Fruit fly (Drosophila melanogaster) whole organism, wandering third instar larva: ENCODE results near the gene CG32444.

ENCODE experiments used
- Abd-B ChIP-seq: fragments of >200 bp; optimal IDR thresholded peaks from 2 replicates; lab custom pipeline; 2017; ENCODE audit warnings: missing biosample characterization, missing genetic modification characterization
- CG32264 ChIP-seq: fragments of 200-800 bp; sonication (Bioruptor generic); optimal IDR thresholded peaks from 2 replicates; lab custom pipeline; 2016; ENCODE audit warnings: missing biosample characterization, missing genetic modification characterization
- CG9705 ChIP-seq: fragments of 200-800 bp; sonication (Bioruptor generic); optimal IDR thresholded peaks from 2 replicates; lab custom pipeline; 2018; ENCODE audit warnings: missing biosample characterization, mild to moderate bottlenecking, missing genetic modification characterization
- CrebA ChIP-seq: fragments of 200-800 bp; sonication (Bioruptor generic); optimal IDR thresholded peaks from 2 replicates; lab custom pipeline; 2016; ENCODE audit warnings: missing biosample characterization, mild to moderate bottlenecking, missing genetic modification characterization, borderline replicate concordance
- Dfd ChIP-seq: fragments of >200 bp; optimal IDR thresholded peaks from 2 replicates; lab custom pipeline; 2017; ENCODE audit warnings: missing biosample characterization, missing genetic modification characterization
- Dif ChIP-seq: fragments of 200-275, 200-300 bp; sonication (Bioruptor generic); optimal IDR thresholded peaks from 2 replicates; lab custom pipeline; 2018; ENCODE audit warnings: missing biosample characterization, missing genetic modification characterization; ENCODE audit not compliant: partially characterized antibody
- GATAd ChIP-seq: sonication (Bioruptor generic); optimal IDR thresholded peaks from 2 replicates; lab custom pipeline; 2016; ENCODE audit warnings: missing biosample characterization, missing genetic modification characterization
- HLH106 ChIP-seq: fragments of 200-800 bp; optimal IDR thresholded peaks from 3 replicates; lab custom pipeline; 2019; ENCODE audit warnings: missing biosample characterization, mild to moderate bottlenecking, missing genetic modification characterization, moderate library complexity
- Hnf4 ChIP-seq: fragments of 200-800 bp; sonication (Bioruptor generic); optimal IDR thresholded peaks from 2 replicates; lab custom pipeline; 2016; ENCODE audit warnings: missing biosample characterization, mild to moderate bottlenecking, missing genetic modification characterization
- Hr78 ChIP-seq: fragments of >200 bp; optimal IDR thresholded peaks from 2 replicates; lab custom pipeline; 2017; ENCODE audit warnings: missing biosample characterization, missing genetic modification characterization
- Hr83 ChIP-seq: fragments of 200-300 bp; sonication (Bioruptor generic); optimal IDR thresholded peaks from 2 replicates; lab custom pipeline; 2016; ENCODE audit warnings: missing biosample characterization, mild to moderate bottlenecking, missing genetic modification characterization, moderate library complexity; ENCODE audit not compliant: poor library complexity, severe bottlenecking
- Jra ChIP-seq: sonication (Bioruptor generic); optimal IDR thresholded peaks from 2 replicates; lab custom pipeline; 2016; ENCODE audit warnings: missing biosample characterization, missing genetic modification characterization
- Mio ChIP-seq: sonication (Bioruptor generic); optimal IDR thresholded peaks from 2 replicates; lab custom pipeline; 2016; ENCODE audit warnings: missing biosample characterization, missing genetic modification characterization
- Myc ChIP-seq: fragments of >200 bp; optimal IDR thresholded peaks from 2 replicates; lab custom pipeline; 2017
- N ChIP-seq: fragments of >200 bp; optimal IDR thresholded peaks from 2 replicates; lab custom pipeline; 2018; ENCODE audit warnings: missing biosample characterization, missing external identifiers, missing genetic modification characterization
- OdsH ChIP-seq: fragments of 200-800 bp; sonication (Bioruptor generic); optimal IDR thresholded peaks from 2 replicates; lab custom pipeline; 2016; ENCODE audit warnings: missing biosample characterization, mild to moderate bottlenecking, missing genetic modification characterization
- Rel ChIP-seq, 2 experiments: fragments of 200-800 bp; sonication (Bioruptor generic) in 1 of 2; optimal IDR thresholded peaks; 2 replicates in 1 of 2; 3 replicates in 1 of 2; lab custom pipeline; 2016 to 2019; ENCODE audit warnings: mild to moderate bottlenecking in 2 of 2, missing biosample characterization in 2 of 2, missing genetic modification characterization in 2 of 2, moderate library complexity in 1 of 2
- Sp1 ChIP-seq: fragments of 200-800 bp; sonication (Bioruptor generic); optimal IDR thresholded peaks from 3 replicates; lab custom pipeline; 2019; ENCODE audit warnings: missing biosample characterization, mild to moderate bottlenecking, missing genetic modification characterization, moderate library complexity
- Vsx2 ChIP-seq: fragments of 200-300, 225-300 bp; sonication (Bioruptor generic); optimal IDR thresholded peaks from 2 replicates; lab custom pipeline; 2018; ENCODE audit warnings: missing biosample characterization, missing genetic modification characterization; ENCODE audit not compliant: partially characterized antibody
- br ChIP-seq: fragments of 200-800 bp; sonication (Bioruptor generic); optimal IDR thresholded peaks from 2 replicates; lab custom pipeline; 2016; ENCODE audit warnings: missing biosample characterization, missing genetic modification characterization
- brk ChIP-seq: fragments of 200-800 bp; sonication (Bioruptor generic); optimal IDR thresholded peaks from 2 replicates; lab custom pipeline; 2016; ENCODE audit warnings: missing biosample characterization, mild to moderate bottlenecking, missing genetic modification characterization
- dl ChIP-seq, 2 experiments: fragments of 175-275, 200-275 bp in 1 of 2; fragments of 200-275 bp in 1 of 2; sonication (Bioruptor generic); optimal IDR thresholded peaks; lab custom pipeline; 2018; ENCODE audit warnings: mild to moderate bottlenecking in 2 of 2, missing biosample characterization in 2 of 2, missing genetic modification characterization in 2 of 2, moderate library complexity in 2 of 2; ENCODE audit not compliant: partially characterized antibody in 2 of 2, insufficient read depth in 1 of 2
- dmrt93B ChIP-seq: fragments of 200-800 bp; sonication (Bioruptor generic); optimal IDR thresholded peaks from 2 replicates; lab custom pipeline; 2018; ENCODE audit warnings: missing biosample characterization, mild to moderate bottlenecking, missing genetic modification characterization
- dsf ChIP-seq: sonication (Bioruptor generic); optimal IDR thresholded peaks from 2 replicates; lab custom pipeline; 2016; ENCODE audit warnings: missing biosample characterization, missing genetic modification characterization, borderline replicate concordance
- ey ChIP-seq: fragments of 200-800 bp; sonication (Bioruptor generic); optimal IDR thresholded peaks from 2 replicates; lab custom pipeline; 2016; ENCODE audit warnings: missing biosample characterization, missing genetic modification characterization
- foxo ChIP-seq, 2 experiments: fragments of 200-800 bp; sonication (Bioruptor generic); optimal IDR thresholded peaks; 2 replicates in 1 of 2; 3 replicates in 1 of 2; lab custom pipeline; 2016 to 2017; ENCODE audit warnings: missing biosample characterization in 2 of 2, missing genetic modification characterization in 2 of 2
- fru ChIP-seq: fragments of 200-800 bp; sonication (Bioruptor generic); optimal IDR thresholded peaks from 3 replicates; lab custom pipeline; 2016; ENCODE audit warnings: missing biosample characterization, mild to moderate bottlenecking, missing genetic modification characterization
- h ChIP-seq: fragments of 200-800 bp; sonication (Bioruptor generic); optimal IDR thresholded peaks from 3 replicates; lab custom pipeline; 2016; ENCODE audit warnings: missing biosample characterization, mild to moderate bottlenecking, missing genetic modification characterization
- jim ChIP-seq: fragments of 175-275, 200-325 bp; sonication (Bioruptor generic); optimal IDR thresholded peaks from 2 replicates; lab custom pipeline; 2016; ENCODE audit warnings: missing biosample characterization, mild to moderate bottlenecking, missing genetic modification characterization
- lola ChIP-seq: fragments of >200 bp; optimal IDR thresholded peaks from 2 replicates; lab custom pipeline; 2017; ENCODE audit warnings: missing biosample characterization, missing genetic modification characterization
- pan ChIP-seq: fragments of >200 bp; optimal IDR thresholded peaks from 2 replicates; lab custom pipeline; 2017
- sage ChIP-seq: fragments of 200-800 bp; sonication (Bioruptor generic); optimal IDR thresholded peaks from 2 replicates; lab custom pipeline; 2016; ENCODE audit warnings: missing biosample characterization, mild to moderate bottlenecking, missing genetic modification characterization
- tai ChIP-seq: sonication (Bioruptor generic); optimal IDR thresholded peaks from 2 replicates; lab custom pipeline; 2016; ENCODE audit warnings: missing biosample characterization, missing genetic modification characterization
- usp ChIP-seq: fragments of >200 bp; optimal IDR thresholded peaks from 2 replicates; lab custom pipeline; 2017; ENCODE audit warnings: missing biosample characterization, missing genetic modification characterization
- woc ChIP-seq: sonication (Bioruptor generic); optimal IDR thresholded peaks from 2 replicates; lab custom pipeline; 2016; ENCODE audit warnings: missing biosample characterization, mild to moderate bottlenecking, missing genetic modification characterization

Gene CG32444

DNA sequence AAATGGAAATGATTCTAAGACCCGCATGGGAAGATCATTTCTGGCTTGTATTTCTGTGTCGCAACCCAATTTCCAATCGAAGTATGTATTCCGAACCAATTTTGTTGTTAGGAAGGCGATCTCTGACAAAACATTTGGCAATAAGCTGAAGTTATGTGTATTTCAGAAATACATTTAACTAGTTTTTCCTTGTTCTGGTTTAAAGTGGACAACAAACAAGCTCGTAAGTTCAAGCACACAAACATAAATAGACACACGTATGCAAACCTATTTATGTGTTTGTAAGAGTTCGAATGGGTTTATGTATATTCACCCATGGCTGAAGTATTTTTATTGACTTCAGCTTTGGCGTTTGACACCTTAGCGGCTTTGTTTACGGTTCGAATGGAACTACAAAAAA is 9.1 kb downstream of the CG32444 start:
- TF ChIP-seq Dif (GFP tag; lab: Kevin White, UChicago) (no peak), Vsx2 (GFP tag; lab: Kevin White, UChicago) (no peak), CrebA (no peak), CG32264 (GFP tag; lab: Kevin White, UChicago) (no peak), br (GFP tag; lab: Kevin White, UChicago) (no peak), usp (GFP tag; lab: Kevin White, UChicago) (no peak), N (GFP tag; lab: Kevin White, UChicago) (no peak), Myc (lab: Kevin White, UChicago) (no peak), h (no peak), CG9705 (no peak), GATAd (GFP tag; lab: Kevin White, UChicago) (no peak), dsf (GFP tag; lab: Kevin White, UChicago) (no peak), pan (lab: Kevin White, UChicago) (no peak), Hnf4 (GFP tag; lab: Kevin White, UChicago) (no peak), OdsH (GFP tag; lab: Kevin White, UChicago) (no peak), Sp1 (no peak), Mio (GFP tag; lab: Kevin White, UChicago) (no peak)
- TF ChIP-seq, all 38 proteins: peak for 0

DNA sequence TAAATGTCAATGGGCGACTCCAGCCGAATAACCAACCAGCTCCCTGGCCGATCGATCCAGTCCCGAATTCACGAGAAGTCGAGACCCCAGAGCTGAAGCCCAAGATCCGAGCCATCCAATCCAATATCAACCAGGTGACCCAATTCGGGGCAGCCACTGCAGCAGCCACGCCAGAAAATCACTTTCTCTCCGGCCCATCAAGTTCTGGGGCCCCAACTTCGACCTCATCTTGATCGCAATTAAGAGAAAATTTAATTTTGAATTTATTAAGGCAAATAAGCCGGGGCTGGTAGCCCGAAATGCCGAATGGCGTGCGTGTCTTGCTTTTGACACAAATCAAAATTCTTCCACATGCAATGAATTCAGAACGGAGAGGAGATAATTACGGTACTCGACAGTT is 11.1 kb downstream of the CG32444 start:
- TF ChIP-seq sage (GFP tag; lab: Kevin White, UChicago): no peak
- TF ChIP-seq foxo (GFP tag; optimal IDR thresholded peaks at IDR 0.05; lab: Kevin White, UChicago): no peak
- no peak for TF ChIP-seq usp (GFP tag; lab: Kevin White, UChicago)
- TF ChIP-seq Abd-B (GFP tag; lab: Kevin White, UChicago): no peak
- TF ChIP-seq Myc (lab: Kevin White, UChicago): no peak
- TF ChIP-seq Dfd (GFP tag; lab: Kevin White, UChicago): no peak
- no peak for TF ChIP-seq br (GFP tag; lab: Kevin White, UChicago)
- no peak for TF ChIP-seq Dif (GFP tag; lab: Kevin White, UChicago)
- no peak for TF ChIP-seq tai (GFP tag; lab: Kevin White, UChicago)
- no peak for TF ChIP-seq Rel (GFP tag; optimal IDR thresholded peaks at IDR 0.05; lab: Kevin White, UChicago)
- TF ChIP-seq Rel (tag; optimal IDR thresholded peaks at IDR 0.05; lab: Kevin White, UChicago): no peak
- TF ChIP-seq dsf (GFP tag; lab: Kevin White, UChicago): no peak
- TF ChIP-seq Hr83: no peak
- TF ChIP-seq fru (GFP tag; lab: Kevin White, UChicago): no peak
- no peak for TF ChIP-seq Vsx2 (GFP tag; lab: Kevin White, UChicago)
- TF ChIP-seq woc: no peak
- TF ChIP-seq CG32264 (GFP tag; lab: Kevin White, UChicago): no peak
- no peak for TF ChIP-seq ey (GFP tag; lab: Kevin White, UChicago)
- TF ChIP-seq jim (GFP tag; lab: Kevin White, UChicago): no peak
- TF ChIP-seq OdsH (GFP tag; lab: Kevin White, UChicago): no peak

DNA sequence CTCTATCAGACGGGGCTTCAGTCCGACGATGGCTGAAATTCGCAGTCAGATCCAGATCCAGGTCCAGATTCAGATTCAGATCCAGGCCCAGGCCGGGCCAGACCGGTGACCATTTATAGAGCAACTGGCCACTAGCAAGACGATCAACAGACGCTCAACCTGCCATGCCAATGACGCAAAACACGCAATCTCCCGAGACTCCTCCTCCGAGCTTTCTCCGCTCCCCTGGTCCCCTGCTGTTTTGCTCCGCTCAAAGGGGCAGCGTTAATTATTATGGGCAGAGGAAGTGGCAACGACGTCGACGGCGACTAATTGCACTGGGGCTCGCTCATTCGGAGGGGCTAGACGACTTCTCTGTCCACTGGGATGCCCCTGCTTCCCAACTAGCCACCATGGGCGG is 14.7 kb downstream of the CG32444 start:
- no peak for TF ChIP-seq dmrt93B (GFP tag; lab: Kevin White, UChicago)
- no peak for TF ChIP-seq N (GFP tag; lab: Kevin White, UChicago)
- TF ChIP-seq foxo (GFP tag; optimal IDR thresholded peaks at IDR 0.05; lab: Kevin White, UChicago): no peak
- no peak for TF ChIP-seq OdsH (GFP tag; lab: Kevin White, UChicago)
- TF ChIP-seq Mio (GFP tag; lab: Kevin White, UChicago): no peak
- no peak for TF ChIP-seq Rel (GFP tag; optimal IDR thresholded peaks at IDR 0.05; lab: Kevin White, UChicago)
- TF ChIP-seq Rel (tag; optimal IDR thresholded peaks at IDR 0.05; lab: Kevin White, UChicago): no peak
- no peak for TF ChIP-seq lola (GFP tag; lab: Kevin White, UChicago)
- no peak for TF ChIP-seq jim (GFP tag; lab: Kevin White, UChicago)
- no peak for TF ChIP-seq Hr83
- TF ChIP-seq dsf (GFP tag; lab: Kevin White, UChicago): no peak
- no peak for TF ChIP-seq brk (GFP tag; lab: Kevin White, UChicago)
- no peak for TF ChIP-seq Jra (GFP tag; lab: Kevin White, UChicago)

DNA sequence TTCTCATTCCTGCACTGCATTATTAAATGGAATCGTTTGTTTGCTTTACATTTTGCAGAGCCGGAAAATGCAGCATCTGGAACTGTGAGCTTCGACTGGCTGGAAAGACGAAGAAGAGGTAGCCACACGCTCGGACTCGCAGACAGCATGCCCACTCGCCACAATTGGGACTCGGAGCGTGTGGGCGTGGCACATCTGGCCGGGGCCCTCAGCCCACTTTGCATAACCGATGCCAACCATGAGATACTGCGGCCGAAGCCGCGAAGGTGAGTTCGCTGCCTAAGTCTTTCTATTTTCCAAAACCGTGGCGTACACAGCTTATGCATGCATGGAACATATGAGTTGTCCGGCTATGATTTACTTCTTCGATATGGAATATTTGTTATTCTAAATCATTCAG is 15.4 kb downstream of the CG32444 start:
- TF ChIP-seq GATAd (GFP tag; lab: Kevin White, UChicago) (no peak), Rel (GFP tag; optimal IDR thresholded peaks at IDR 0.05; lab: Kevin White, UChicago) (no peak), Rel (tag; optimal IDR thresholded peaks at IDR 0.05; lab: Kevin White, UChicago) (no peak), CG32264 (GFP tag; lab: Kevin White, UChicago) (no peak), Hr78 (GFP tag; lab: Kevin White, UChicago) (no peak), HLH106 (no peak), dl (GFP tag; optimal IDR thresholded peaks at IDR 0.05; lab: Kevin White, UChicago; ENCODE audit: insufficient read depth in 1 of 2, partially characterized antibody in 2 of 2) (no peak), tai (GFP tag; lab: Kevin White, UChicago) (no peak), pan (lab: Kevin White, UChicago) (no peak), Vsx2 (GFP tag; lab: Kevin White, UChicago) (no peak), ey (GFP tag; lab: Kevin White, UChicago) (no peak), h (no peak), usp (GFP tag; lab: Kevin White, UChicago) (no peak)
- TF ChIP-seq, all 38 proteins: peak for 0
